Worm (Caenorhabditis elegans): ENCODE measurements around the gene M02H5.8.
A peak's percentile ranks its signal among the peaks of the same experiment; 100 is the strongest.

Gene M02H5.8

DNA sequence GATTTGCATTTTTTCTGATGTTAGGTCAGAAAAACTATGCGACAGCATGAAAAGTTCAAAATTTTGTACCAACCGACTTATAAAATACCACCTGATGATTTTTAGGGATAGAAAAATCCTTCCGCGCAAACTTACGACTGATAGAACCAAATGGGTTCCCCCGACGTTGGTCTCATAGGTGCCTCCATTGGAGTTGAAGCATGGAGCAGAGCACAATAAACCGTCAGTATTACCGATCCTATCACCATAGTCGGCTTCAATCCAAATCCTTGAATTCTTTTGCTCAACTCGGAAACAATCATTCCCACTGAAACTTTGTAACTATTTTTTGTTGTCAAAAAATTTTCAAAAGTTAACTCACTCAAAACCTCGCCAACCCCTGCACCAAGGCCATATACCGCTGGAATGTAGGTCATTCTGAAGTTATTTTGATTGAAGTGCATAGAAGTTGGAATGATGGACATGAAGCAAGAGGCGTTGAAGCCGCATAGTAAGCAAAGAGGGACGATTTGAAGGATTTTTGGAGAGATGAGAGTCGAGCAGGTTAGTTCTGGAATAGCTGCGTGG lies 10.5 kb upstream of the M02H5.8 start:
- TF ChIP-seq aha-1 (tag) (peak; percentile 92), spr-1 (tag; optimal IDR thresholded peaks at IDR 0.05) (no peak), unc-62 (GFP tag; optimal IDR thresholded peaks at IDR 0.05 in 1 of 2) (peak in 1 of 2 experiments; percentile 90), unc-62 (tag; optimal IDR thresholded peaks at IDR 0.05) (no peak)

DNA sequence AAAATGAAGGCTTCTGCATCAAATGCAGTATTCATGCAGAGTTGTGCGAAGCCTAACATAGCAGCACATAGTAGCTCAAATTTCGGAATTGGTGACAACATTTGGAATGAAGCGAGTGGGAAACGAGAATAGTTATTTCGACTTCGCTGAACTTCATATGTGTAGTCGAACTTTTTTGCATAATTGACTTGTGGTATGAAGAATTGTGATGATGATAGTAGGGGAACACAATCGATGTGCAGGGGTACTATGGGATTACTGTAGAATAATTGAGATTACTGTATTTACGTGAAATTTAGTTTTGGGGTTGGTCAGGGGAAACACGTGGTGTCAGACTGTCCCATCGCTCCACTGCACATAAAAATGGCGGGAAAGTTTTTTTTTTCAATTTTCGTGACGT lies 8.9 kb upstream of the M02H5.8 start, which contains the start of gene B0554.7:
TSS of gene B0554.7 (minus strand) at position 101 of the 400 bp plus-strand sequence.
- TF ChIP-seq unc-130 (GFP tag; optimal IDR thresholded peaks at IDR 0.05) (no peak), aha-1 (tag) (peak; percentile 13)

DNA sequence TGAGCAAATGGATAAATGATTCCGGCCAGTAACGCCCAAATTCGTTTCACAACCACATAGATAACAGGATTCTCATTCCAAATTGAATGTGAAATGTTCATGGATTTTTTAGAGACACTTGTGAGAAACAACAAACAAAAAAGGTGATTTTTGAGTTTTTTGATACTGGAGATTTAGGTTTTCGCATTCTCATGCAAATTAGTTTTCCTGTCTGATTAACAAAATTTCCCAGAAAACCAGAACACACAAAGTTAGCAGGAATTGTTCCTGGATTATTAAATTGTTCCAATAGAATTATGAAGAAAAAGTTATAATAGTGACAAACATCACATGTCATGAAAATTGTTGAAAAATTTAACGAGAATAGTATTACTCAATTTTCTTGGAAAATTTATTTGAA lies 6.6 kb upstream of the M02H5.8 start, which contains the start of gene srh-33:
TSS of gene srh-33 (minus strand) at position 101 of the 400 bp plus-strand sequence.
- TF ChIP-seq ZK337.2 (GFP tag; IDR thresholded peaks at IDR 0.05) (no peak), ceh-44 (GFP tag; IDR thresholded peaks at IDR 0.05) (no peak), daf-19 (GFP tag; conservative IDR thresholded peaks at IDR 0.05) (no peak), daf-12 (tag; optimal IDR thresholded peaks at IDR 0.05) (no peak), nhr-10 (tag; optimal IDR thresholded peaks at IDR 0.05) (no peak), hmg-1.1 (GFP tag; IDR thresholded peaks at IDR 0.05) (no peak), F37D6.2 (tag; optimal IDR thresholded peaks at IDR 0.05) (no peak), nhr-237 (tag; optimal IDR thresholded peaks at IDR 0.05) (no peak)

DNA sequence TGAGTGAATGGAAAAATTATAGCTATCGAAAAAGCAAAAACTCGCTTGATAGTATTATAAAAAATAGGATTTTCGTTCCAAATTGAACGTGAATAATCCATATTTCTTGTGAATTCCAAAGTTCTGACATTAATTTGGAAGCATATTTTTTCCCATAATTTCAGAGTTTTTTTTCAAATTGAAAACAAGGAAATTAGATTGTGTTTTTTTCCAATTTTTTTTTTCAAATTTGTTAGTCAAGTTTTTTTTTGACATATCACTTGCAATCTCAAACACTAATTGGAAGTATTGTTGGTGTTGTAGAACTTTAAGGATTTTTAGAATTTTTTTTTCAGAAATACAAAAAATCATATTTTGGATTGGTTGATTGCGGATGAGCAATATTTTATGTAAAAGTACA lies 3.2 kb upstream of the M02H5.8 start, which contains the start of gene srh-34:
TSS of gene srh-34 (minus strand) at position 101 of the 400 bp plus-strand sequence.
- TF ChIP-seq F49E8.2 (tag; optimal IDR thresholded peaks at IDR 0.05; ENCODE audit: borderline replicate concordance) (no peak), daf-12 (tag; optimal IDR thresholded peaks at IDR 0.05) (no peak), sdz-12 (GFP tag; optimal IDR thresholded peaks at IDR 0.05) (no peak), pqm-1 (tag; optimal IDR thresholded peaks at IDR 0.05) (no peak)

DNA sequence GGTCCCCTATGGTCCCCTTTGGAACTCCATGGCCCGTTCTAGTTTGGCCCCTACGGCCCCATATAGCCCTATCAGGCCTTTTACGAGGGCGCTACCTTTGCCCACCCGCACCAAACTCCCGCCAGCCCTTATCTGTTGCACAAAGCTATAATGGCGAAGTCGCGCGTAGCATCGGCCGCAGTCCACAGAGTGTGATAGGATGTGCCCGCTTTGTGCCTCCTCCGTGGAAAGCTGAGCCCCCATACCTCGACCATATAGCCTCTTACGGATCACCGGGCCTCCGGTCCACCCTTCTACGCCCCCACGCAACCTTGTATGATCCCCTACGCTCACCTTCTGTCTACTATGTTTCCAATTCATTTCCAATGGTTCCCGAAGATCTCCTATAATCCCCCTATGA lies 2.8 kb upstream of the M02H5.8 start:
- TF ChIP-seq mxl-2 (GFP tag; conservative IDR thresholded peaks at IDR 0.05) = no peak
- TF ChIP-seq F44E2.7 (GFP tag; IDR thresholded peaks at IDR 0.05) = 0 out of 2 replicates have a peak, but pooled peaks have one; percentile 9
- no peak for TF ChIP-seq dmd-9 (GFP tag; IDR thresholded peaks at IDR 0.05)
- TF ChIP-seq mes-2 (tag; optimal IDR thresholded peaks at IDR 0.05; ENCODE audit: poor library complexity, severe bottlenecking) = no peak
- TF ChIP-seq rbr-2 (tag; optimal IDR thresholded peaks at IDR 0.05) = no peak
- TF ChIP-seq ceh-32 (tag; optimal IDR thresholded peaks at IDR 0.05; ENCODE audit: poor library complexity) = no peak
- no peak for TF ChIP-seq ztf-11 (tag; optimal IDR thresholded peaks at IDR 0.05)
- no peak for TF ChIP-seq fkh-10 (GFP tag; optimal IDR thresholded peaks at IDR 0.05)
- no peak for TF ChIP-seq snpc-1.2 (GFP tag; IDR thresholded peaks at IDR 0.05)
- no peak for TF ChIP-seq ceh-44 (GFP tag; IDR thresholded peaks at IDR 0.05)
- no peak for TF ChIP-seq Y105C5A.15 (GFP tag; IDR thresholded peaks at IDR 0.05)
- TF ChIP-seq jun-1 (tag; optimal IDR thresholded peaks at IDR 0.05) = no peak
- peak; percentile 58 for TF ChIP-seq set-16 (GFP tag; IDR thresholded peaks at IDR 0.05)
- no peak for TF ChIP-seq ceh-28 (tag; optimal IDR thresholded peaks at IDR 0.05)
- TF ChIP-seq R02D3.7 (tag; optimal IDR thresholded peaks at IDR 0.05) = no peak
- no peak for TF ChIP-seq lim-7 (GFP tag; IDR thresholded peaks at IDR 0.05)
- TF ChIP-seq lir-3 (tag; optimal IDR thresholded peaks at IDR 0.05) = no peak
- TF ChIP-seq ctbp-1 (GFP tag; IDR thresholded peaks at IDR 0.05) = no peak
- peak in 1 of 2 experiments; percentile 27 for TF ChIP-seq unc-62 (GFP tag; optimal IDR thresholded peaks at IDR 0.05 in 1 of 2)
- no peak for TF ChIP-seq unc-62 (tag; optimal IDR thresholded peaks at IDR 0.05)

All from whole organism, L4 larva.